Fruit fly (Drosophila melanogaster) whole organism, prepupa: ENCODE results near the gene CG12010.

Source experiments
- CG10631 ChIP-seq: fragments of 200-800 bp; sonication (Bioruptor generic); optimal IDR thresholded peaks from 2 replicates; lab custom pipeline; 2016; ENCODE audit warnings: missing biosample characterization, missing genetic modification characterization
- CG11294 ChIP-seq: fragments of 200-800 bp; sonication (Bioruptor generic); IDR thresholded peaks from 2 replicates; pipeline ENCODE4 v1.3.6; 2022; ENCODE audit warnings: missing biosample characterization, missing genetic modification characterization
- CG11762 ChIP-seq: fragments of 200-800 bp; sonication (Bioruptor generic); optimal IDR thresholded peaks from 3 replicates; lab custom pipeline; 2016; ENCODE audit warnings: missing biosample characterization, missing genetic modification characterization; ENCODE audit not compliant: insufficient read depth
- CG15336 ChIP-seq: fragments of 200-800 bp; sonication (Bioruptor generic); IDR thresholded peaks from 2 replicates; pipeline ENCODE4 v1.3.6; 2022; ENCODE audit warnings: missing biosample characterization, missing genetic modification characterization
- CG3032 ChIP-seq: fragments of 200-800 bp; optimal IDR thresholded peaks from 2 replicates; lab custom pipeline; 2019; ENCODE audit warnings: missing biosample characterization, mild to moderate bottlenecking, missing genetic modification characterization, moderate library complexity
- CG31627 ChIP-seq: fragments of 200-800 bp; sonication (Bioruptor generic); optimal IDR thresholded peaks from 3 replicates; lab custom pipeline; 2016; ENCODE audit warnings: missing biosample characterization, missing genetic modification characterization
- CG32006 ChIP-seq: fragments of 200-800 bp; sonication (Bioruptor generic); optimal IDR thresholded peaks from 3 replicates; lab custom pipeline; 2017; ENCODE audit warnings: missing biosample characterization, mild to moderate bottlenecking, missing genetic modification characterization
- CG3919 ChIP-seq: fragments of 200-800 bp; sonication (Bioruptor generic); optimal IDR thresholded peaks from 3 replicates; lab custom pipeline; 2016; ENCODE audit warnings: missing biosample characterization, missing genetic modification characterization
- CG4318 ChIP-seq: fragments of 200-800 bp; sonication (Bioruptor generic); optimal IDR thresholded peaks from 3 replicates; lab custom pipeline; 2017; ENCODE audit warnings: missing biosample characterization, mild to moderate bottlenecking, missing genetic modification characterization
- CG6808 ChIP-seq: fragments of 200-800 bp; sonication (Bioruptor generic); optimal IDR thresholded peaks from 3 replicates; lab custom pipeline; 2017; ENCODE audit warnings: missing biosample characterization, missing genetic modification characterization, mild to moderate bottlenecking, moderate library complexity, missing genetic modification reagents
- CG6854 ChIP-seq: fragments of 200-800 bp; sonication (Bioruptor generic); optimal IDR thresholded peaks from 2 replicates; lab custom pipeline; 2017; ENCODE audit warnings: missing biosample characterization, mild to moderate bottlenecking, missing genetic modification characterization
- CG7368 ChIP-seq: fragments of 200-800 bp; sonication (Bioruptor generic); optimal IDR thresholded peaks from 3 replicates; lab custom pipeline; 2016; ENCODE audit warnings: missing biosample characterization, missing genetic modification characterization
- CG8119 ChIP-seq: fragments of 200-800 bp; sonication (Bioruptor generic); IDR thresholded peaks from 3 replicates; pipeline ENCODE4 v1.3.6; 2022; ENCODE audit warnings: missing biosample characterization, missing genetic modification characterization
- CG8319 ChIP-seq: fragments of 200-800 bp; sonication (Bioruptor generic); optimal IDR thresholded peaks from 3 replicates; lab custom pipeline; 2016; ENCODE audit warnings: missing biosample characterization, missing genetic modification characterization
- CG8632 ChIP-seq: fragments of 200-800 bp; sonication (Bioruptor generic); optimal IDR thresholded peaks from 3 replicates; lab custom pipeline; 2016; ENCODE audit warnings: missing biosample characterization, missing genetic modification characterization
- Eip75B ChIP-seq: fragments of 200-800 bp; sonication (Bioruptor generic); optimal IDR thresholded peaks from 3 replicates; lab custom pipeline; 2016; ENCODE audit warnings: missing biosample characterization, missing genetic modification characterization
- Ets21C ChIP-seq: fragments of 200-800 bp; sonication (Bioruptor generic); optimal IDR thresholded peaks from 3 replicates; lab custom pipeline; 2016; ENCODE audit warnings: missing biosample characterization, missing genetic modification characterization
- Ets96B ChIP-seq: fragments of 200-800 bp; optimal IDR thresholded peaks from 2 replicates; lab custom pipeline; 2019; ENCODE audit warnings: missing biosample characterization, mild to moderate bottlenecking, missing genetic modification characterization, moderate library complexity
- Hr38 ChIP-seq: sonication (Bioruptor generic); optimal IDR thresholded peaks from 2 replicates; lab custom pipeline; 2016; ENCODE audit warnings: missing biosample characterization, missing genetic modification characterization
- Hr39 ChIP-seq: fragments of 200-800 bp; sonication (Bioruptor generic); optimal IDR thresholded peaks from 2 replicates; lab custom pipeline; 2016; ENCODE audit warnings: missing biosample characterization, missing genetic modification characterization
- Hr4 ChIP-seq: fragments of 200-800 bp; sonication (Bioruptor generic); optimal IDR thresholded peaks from 3 replicates; lab custom pipeline; 2016; ENCODE audit warnings: missing biosample characterization, missing genetic modification characterization
- Lpt ChIP-seq: fragments of 200-800 bp; sonication (Bioruptor generic); optimal IDR thresholded peaks from 3 replicates; lab custom pipeline; 2016; ENCODE audit warnings: missing biosample characterization, missing genetic modification characterization
- Met ChIP-seq: fragments of 200-800 bp; sonication (Bioruptor generic); optimal IDR thresholded peaks from 3 replicates; lab custom pipeline; 2016; ENCODE audit warnings: missing biosample characterization, missing genetic modification characterization
- OdsH ChIP-seq: fragments of 200-800 bp; sonication (Bioruptor generic); optimal IDR thresholded peaks from 3 replicates; lab custom pipeline; 2016; ENCODE audit warnings: missing biosample characterization, missing genetic modification characterization
- Sox102F ChIP-seq: fragments of 200-800 bp; sonication (Bioruptor generic); optimal IDR thresholded peaks from 2 replicates; lab custom pipeline; 2016; ENCODE audit warnings: missing biosample characterization, mild to moderate bottlenecking, missing genetic modification characterization
- Sox14 ChIP-seq: fragments of 200-800 bp; sonication (Bioruptor generic); optimal IDR thresholded peaks from 3 replicates; lab custom pipeline; 2016; ENCODE audit warnings: missing biosample characterization, missing genetic modification characterization
- Sox15 ChIP-seq: fragments of 200-800 bp; sonication (Bioruptor generic); optimal IDR thresholded peaks from 3 replicates; lab custom pipeline; 2016; ENCODE audit warnings: missing biosample characterization, missing genetic modification characterization
- achi ChIP-seq: fragments of 200-800 bp; sonication (Bioruptor generic); optimal IDR thresholded peaks from 3 replicates; lab custom pipeline; 2016; ENCODE audit warnings: missing biosample characterization, missing genetic modification characterization
- acj6 ChIP-seq: fragments of 200-800 bp; sonication (Bioruptor generic); optimal IDR thresholded peaks from 3 replicates; lab custom pipeline; 2016; ENCODE audit warnings: missing biosample characterization, missing genetic modification characterization
- dac ChIP-seq: fragments of 200-800 bp; sonication (Bioruptor generic); optimal IDR thresholded peaks from 2 replicates; lab custom pipeline; 2017; ENCODE audit warnings: missing biosample characterization, mild to moderate bottlenecking, missing genetic modification characterization
- dsx ChIP-seq: fragments of 200-800 bp; optimal IDR thresholded peaks from 3 replicates; lab custom pipeline; 2019; ENCODE audit warnings: missing biosample characterization, mild to moderate bottlenecking, missing genetic modification characterization, moderate library complexity; ENCODE audit not compliant: poor library complexity, severe bottlenecking
- eg ChIP-seq: fragments of 200-800 bp; sonication (Bioruptor generic); IDR thresholded peaks from 3 replicates; pipeline ENCODE4 v1.3.6; 2022; ENCODE audit warnings: missing biosample characterization, missing genetic modification characterization
- esn ChIP-seq: fragments of 200-800 bp; sonication (Bioruptor generic); optimal IDR thresholded peaks from 2 replicates; lab custom pipeline; 2016; ENCODE audit warnings: missing biosample characterization, mild to moderate bottlenecking, missing genetic modification characterization, moderate library complexity
- fd59A ChIP-seq: fragments of 200-800 bp; sonication (Bioruptor generic); optimal IDR thresholded peaks from 2 replicates; lab custom pipeline; 2017; ENCODE audit warnings: missing biosample characterization, mild to moderate bottlenecking, missing genetic modification characterization, missing genetic modification reagents
- fd85E ChIP-seq: fragments of 200-800 bp; sonication (Bioruptor generic); optimal IDR thresholded peaks from 3 replicates; lab custom pipeline; 2016; ENCODE audit warnings: missing biosample characterization, missing genetic modification characterization
- fkh ChIP-seq: fragments of 200-800 bp; sonication (Bioruptor generic); optimal IDR thresholded peaks from 3 replicates; lab custom pipeline; 2017; ENCODE audit warnings: missing biosample characterization, mild to moderate bottlenecking, missing genetic modification characterization, moderate library complexity
- lz ChIP-seq: fragments of 200-800 bp; sonication (Bioruptor generic); optimal IDR thresholded peaks from 3 replicates; lab custom pipeline; 2016; ENCODE audit warnings: missing biosample characterization, missing genetic modification characterization
- salr ChIP-seq, 2 experiments: fragments of 200-800 bp; sonication (Bioruptor generic); optimal IDR thresholded peaks; 3 replicates each; lab custom pipeline; 2016 to 2018; ENCODE audit warnings: missing biosample characterization in 2 of 2, missing genetic modification characterization in 2 of 2, mild to moderate bottlenecking in 1 of 2
- spab ChIP-seq: fragments of 200-800 bp; sonication (Bioruptor generic); optimal IDR thresholded peaks from 2 replicates; lab custom pipeline; 2017; ENCODE audit warnings: missing biosample characterization, mild to moderate bottlenecking, missing genetic modification characterization, missing genetic modification reagents
- ss ChIP-seq, 2 experiments: fragments of 200-800 bp; sonication (Bioruptor generic); optimal IDR thresholded peaks; 2 replicates in 1 of 2; 3 replicates in 1 of 2; lab custom pipeline; 2017 to 2018; ENCODE audit warnings: mild to moderate bottlenecking in 2 of 2, missing biosample characterization in 2 of 2, missing genetic modification characterization in 2 of 2, moderate library complexity in 1 of 2
- svp ChIP-seq: fragments of 200-800 bp; sonication (Bioruptor generic); peaks from one replicate; lab custom pipeline; 2016; ENCODE audit warnings: missing biosample characterization, missing genetic modification characterization
- topi ChIP-seq: fragments of 200-800 bp; sonication (Bioruptor generic); optimal IDR thresholded peaks from 3 replicates; lab custom pipeline; 2016; ENCODE audit warnings: missing biosample characterization, missing genetic modification characterization

Gene CG12010

DNA sequence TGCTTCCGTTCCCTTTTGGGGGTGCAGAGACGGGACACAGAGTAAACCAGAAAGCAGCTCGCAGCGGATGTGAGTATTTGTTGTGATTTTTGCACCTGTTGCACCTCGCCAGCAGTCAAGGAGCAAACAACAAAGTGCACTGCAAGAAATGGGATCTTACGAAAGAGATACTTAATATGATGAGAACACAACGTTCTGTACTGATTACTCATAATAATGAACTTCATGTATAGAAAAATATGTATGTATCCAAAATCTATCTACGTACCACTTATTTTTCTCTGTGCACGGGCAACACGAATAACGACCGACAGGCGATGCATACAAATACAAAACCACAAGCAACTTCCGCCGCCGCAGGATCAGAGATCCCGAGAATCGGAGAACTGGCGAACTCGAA is 23.8 kb downstream of the CG12010 start (continued):
- TF ChIP-seq Lpt (peak; percentile 82), Eip75B (GFP tag; lab: Kevin White, UChicago) (peak; percentile 90), CG11762 (GFP tag; lab: Kevin White, UChicago) (peak; percentile 82), CG3032 (tag; lab: Kevin White, UChicago) (peak; percentile 93), Hr4 (GFP tag; lab: Kevin White, UChicago) (peak; percentile 78), svp (GFP tag; lab: Kevin White, UChicago) (peak; percentile 90), topi (GFP tag; lab: Kevin White, UChicago) (peak; percentile 93), lz (GFP tag; lab: Kevin White, UChicago) (peak; percentile 87), fd59A (GFP tag; lab: Kevin White, UChicago) (peak; percentile 89), CG6808 (GFP tag; lab: Kevin White, UChicago) (peak; percentile 90), CG8119 (peak; percentile 82), Hr39 (GFP tag; lab: Kevin White, UChicago) (peak; percentile 92), Ets21C (GFP tag; lab: Kevin White, UChicago) (peak; percentile 79), CG10631 (GFP tag; lab: Kevin White, UChicago) (peak; percentile 84), CG11294 (peak; percentile 61), CG31627 (GFP tag; lab: Kevin White, UChicago) (peak; percentile 90), CG7368 (GFP tag; lab: Kevin White, UChicago) (peak; percentile 86), CG8632 (GFP tag; lab: Kevin White, UChicago) (peak; percentile 85), CG6854 (GFP tag; lab: Kevin White, UChicago) (peak; percentile 84), Ets96B (tag; lab: Kevin White, UChicago) (peak; percentile 93), fd85E (GFP tag; lab: Kevin White, UChicago) (peak; percentile 70), dac (GFP tag; lab: Kevin White, UChicago) (peak; percentile 37)

DNA sequence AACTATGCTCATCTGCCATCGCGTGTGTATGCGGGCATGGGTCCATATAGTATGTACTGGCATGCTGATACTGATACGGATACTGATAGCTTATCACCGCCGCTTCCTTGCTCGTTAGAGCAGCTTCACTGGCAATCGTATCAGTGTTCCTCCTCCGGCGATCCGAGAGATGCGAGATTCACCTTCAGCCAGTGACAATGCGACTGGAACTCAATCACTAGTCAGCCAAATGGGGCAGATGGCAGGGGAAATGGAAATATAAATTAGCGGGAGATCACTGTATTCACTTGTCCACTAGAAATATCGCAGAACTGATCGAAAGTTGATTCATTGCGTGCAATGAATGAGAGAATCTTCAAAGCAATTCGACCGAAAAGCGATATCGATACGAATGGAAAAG is 24.4 kb downstream of the CG12010 start:
- peak; percentile 85 for TF ChIP-seq svp (GFP tag; lab: Kevin White, UChicago)
- TF ChIP-seq CG3032 (tag; lab: Kevin White, UChicago), result no peak
- TF ChIP-seq, all 60 proteins: peak for 1

DNA sequence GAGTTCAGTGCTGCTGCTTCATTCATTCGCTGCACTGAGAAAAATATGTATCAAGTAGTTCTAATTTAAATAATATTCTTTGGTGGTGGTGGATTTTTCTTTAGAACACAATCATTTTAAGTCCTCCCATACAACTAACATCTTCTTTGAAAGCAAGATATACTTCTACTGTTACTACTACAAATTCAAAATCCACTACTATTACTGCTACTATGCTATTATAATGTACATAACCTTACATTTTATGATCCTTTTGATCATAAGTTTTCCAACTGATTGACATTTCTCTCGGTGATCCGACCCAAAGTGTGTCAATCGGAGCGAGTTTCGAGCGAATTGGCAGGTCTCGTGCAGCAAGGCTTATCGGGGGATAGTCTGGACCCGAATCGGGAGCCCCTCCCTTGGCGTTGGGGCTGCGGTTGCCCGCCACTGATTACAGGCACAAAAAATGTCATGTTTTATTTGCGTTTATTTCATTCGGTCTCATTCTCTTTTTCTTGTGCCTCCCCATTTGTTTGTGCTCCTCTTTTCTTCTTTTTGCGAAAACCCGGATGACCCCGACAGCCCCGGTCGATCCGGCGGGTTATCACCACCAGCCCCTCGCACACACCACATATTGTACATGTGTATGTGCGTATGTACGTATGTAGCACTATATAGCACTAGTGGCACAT is 25.3 kb downstream of the CG12010 start:
- TF ChIP-seq Lpt (peak; percentile 89), Met (GFP tag; lab: Kevin White, UChicago) (peak; percentile 89), fd85E (GFP tag; lab: Kevin White, UChicago) (peak; percentile 61), Hr38 (GFP tag; lab: Kevin White, UChicago) (no peak), CG15336 (GFP tag; lab: Robert Waterston, UW) (peak; percentile 85), Sox102F (peak; percentile 89), dsx (GFP tag; lab: Kevin White, UChicago) (peak; percentile 81), ss (GFP tag; optimal IDR thresholded peaks at IDR 0.05; lab: Kevin White, UChicago) (peak; percentile 44 to 73), CG6854 (GFP tag; lab: Kevin White, UChicago) (peak; percentile 45), lz (GFP tag; lab: Kevin White, UChicago) (peak; percentile 86), CG4318 (GFP tag; lab: Kevin White, UChicago) (peak; percentile 84), CG31627 (GFP tag; lab: Kevin White, UChicago) (peak; percentile 91), CG11294 (peak; percentile 62; the same call in 1 of the 2 replicates), dac (GFP tag; lab: Kevin White, UChicago) (peak; percentile 76), spab (GFP tag; lab: Kevin White, UChicago) (peak; percentile 74), Sox14 (GFP tag; lab: Kevin White, UChicago) (peak; percentile 89), salr (GFP tag; optimal IDR thresholded peaks at IDR 0.05; lab: Kevin White, UChicago) (peak; percentile 64 to 86), CG10631 (GFP tag; lab: Kevin White, UChicago) (peak; percentile 90), CG3032 (tag; lab: Kevin White, UChicago) (peak; percentile 83), acj6 (GFP tag; lab: Kevin White, UChicago) (peak; percentile 88), CG11762 (GFP tag; lab: Kevin White, UChicago) (peak; percentile 81), Sox15 (peak; percentile 84), esn (GFP tag; lab: Kevin White, UChicago) (peak; percentile 90), CG8319 (GFP tag; lab: Kevin White, UChicago) (peak; percentile 79), eg (GFP tag; lab: Robert Waterston, UW) (peak; percentile 72), CG3919 (GFP tag; lab: Kevin White, UChicago) (peak; percentile 90), Ets96B (tag; lab: Kevin White, UChicago) (peak; percentile 87), CG32006 (GFP tag; lab: Kevin White, UChicago) (peak; percentile 93), CG8632 (GFP tag; lab: Kevin White, UChicago) (peak; percentile 86), fkh (GFP tag; lab: Kevin White, UChicago) (no peak), Eip75B (GFP tag; lab: Kevin White, UChicago) (peak; percentile 91), Ets21C (GFP tag; lab: Kevin White, UChicago) (peak; percentile 79), achi (peak; percentile 86), Hr4 (GFP tag; lab: Kevin White, UChicago) (peak; percentile 90), OdsH (GFP tag; lab: Kevin White, UChicago) (peak; percentile 89), CG6808 (GFP tag; lab: Kevin White, UChicago) (peak; percentile 77)
